Fruit fly (Drosophila melanogaster) whole organism, embryonic: Measurements from ENCODE around the gene ng2.

Experiments
- Ada2b ChIP-seq: fragments of 200-800 bp; sonication (Bioruptor generic); IDR thresholded peaks from 2 replicates; pipeline ENCODE4 v1.3.6; 2022; ENCODE audit warnings: missing biosample characterization, missing genetic modification characterization
- CG1233 ChIP-seq: fragments of 200-800 bp; sonication (Bioruptor generic); optimal IDR thresholded peaks from 4 replicates; lab custom pipeline; 2018; ENCODE audit warnings: missing biosample characterization, mild to moderate bottlenecking, missing genetic modification characterization
- CG13296 ChIP-seq: fragments of 200-800 bp; sonication (Bioruptor generic); optimal IDR thresholded peaks from 3 replicates; lab custom pipeline; 2018; ENCODE audit warnings: missing biosample characterization, mild to moderate bottlenecking, missing genetic modification characterization
- CG13424 ChIP-seq: fragments of 200-800 bp; sonication (Bioruptor generic); optimal IDR thresholded peaks from 2 replicates; lab custom pipeline; 2019; ENCODE audit warnings: missing biosample characterization, mild to moderate bottlenecking, missing genetic modification characterization, moderate library complexity
- CG14441 ChIP-seq: fragments of 200-800 bp; sonication (Bioruptor generic); IDR thresholded peaks from 2 replicates; pipeline ENCODE4 v1.3.6; 2022; ENCODE audit warnings: missing biosample characterization, missing genetic modification characterization
- CG1529 ChIP-seq: fragments of 200-800 bp; sonication (Bioruptor generic); optimal IDR thresholded peaks from 3 replicates; lab custom pipeline; 2018; ENCODE audit warnings: missing biosample characterization, missing genetic modification characterization
- CG16779 ChIP-seq: fragments of 200-800 bp; sonication (Bioruptor generic); IDR thresholded peaks from 2 replicates; pipeline ENCODE4 v1.3.6; 2022; ENCODE audit warnings: missing biosample characterization, missing genetic modification characterization
- CG16815 ChIP-seq: fragments of 200-800 bp; sonication (Bioruptor generic); optimal IDR thresholded peaks from 3 replicates; lab custom pipeline; 2017; ENCODE audit warnings: missing biosample characterization, mild to moderate bottlenecking, missing genetic modification characterization
- CG17912 ChIP-seq: fragments of 200-800 bp; sonication (Bioruptor generic); optimal IDR thresholded peaks from 2 replicates; lab custom pipeline; 2018; ENCODE audit warnings: missing biosample characterization, mild to moderate bottlenecking, missing genetic modification characterization
- CG18764 ChIP-seq: fragments of 200-800 bp; sonication (Bioruptor generic); optimal IDR thresholded peaks from 3 replicates; lab custom pipeline; 2016; ENCODE audit warnings: missing biosample characterization, missing genetic modification characterization
- CG2199 ChIP-seq: fragments of 200-800 bp; sonication (Bioruptor generic); IDR thresholded peaks from 3 replicates; pipeline ENCODE4 v1.3.6; 2022; ENCODE audit warnings: missing biosample characterization, missing genetic modification characterization
- CG3163 ChIP-seq: fragments of 200-800 bp; sonication (Bioruptor generic); optimal IDR thresholded peaks from 3 replicates; lab custom pipeline; 2016; ENCODE audit warnings: missing biosample characterization, missing genetic modification characterization
- CG34224 ChIP-seq: fragments of 200-800 bp; sonication (Bioruptor generic); IDR thresholded peaks from 3 replicates; pipeline ENCODE4 v1.3.6; 2022; ENCODE audit warnings: missing biosample characterization, missing genetic modification characterization; ENCODE audit not compliant: partially characterized antibody
- CG6272 ChIP-seq: fragments of 200-800 bp; sonication (Bioruptor generic); IDR thresholded peaks from 2 replicates; pipeline ENCODE4 v1.3.6; 2022; ENCODE audit warnings: missing biosample characterization, missing genetic modification characterization
- CG7372 ChIP-seq: fragments of 200-800 bp; sonication (Bioruptor generic); IDR thresholded peaks from 2 replicates; pipeline ENCODE4 v1.3.6; 2022; ENCODE audit warnings: missing biosample characterization, missing genetic modification characterization
- CG9817 ChIP-seq: fragments of 200-800 bp; sonication (Bioruptor generic); optimal IDR thresholded peaks from 2 replicates; lab custom pipeline; 2018; ENCODE audit warnings: missing biosample characterization, mild to moderate bottlenecking, missing genetic modification characterization, moderate library complexity
- D19A ChIP-seq: fragments of 200-800 bp; optimal IDR thresholded peaks from 3 replicates; lab custom pipeline; 2019; ENCODE audit warnings: missing biosample characterization, mild to moderate bottlenecking, missing genetic modification characterization, moderate library complexity
- Deaf1 ChIP-seq: fragments of 200-800 bp; optimal IDR thresholded peaks from 3 replicates; lab custom pipeline; 2019; ENCODE audit warnings: missing biosample characterization, mild to moderate bottlenecking, missing genetic modification characterization, moderate library complexity
- Dip3 ChIP-seq: fragments of 200-800 bp; sonication (Bioruptor generic); optimal IDR thresholded peaks from 3 replicates; lab custom pipeline; 2016; ENCODE audit warnings: missing biosample characterization, missing genetic modification characterization
- Drgx ChIP-seq: fragments of 200-800 bp; sonication (Bioruptor generic); IDR thresholded peaks from 2 replicates; pipeline ENCODE4 v1.3.6; 2022; ENCODE audit warnings: missing biosample characterization, missing genetic modification characterization
- ERR ChIP-seq: fragments of 200-800 bp; sonication (Bioruptor generic); optimal IDR thresholded peaks from 2 replicates; lab custom pipeline; 2016; ENCODE audit warnings: missing biosample characterization, missing genetic modification characterization
- Fer3 ChIP-seq: fragments of 200-800 bp; sonication (Bioruptor generic); optimal IDR thresholded peaks from 2 replicates; lab custom pipeline; 2018; ENCODE audit warnings: missing biosample characterization, mild to moderate bottlenecking, missing genetic modification characterization, moderate library complexity
- Gsc ChIP-seq: fragments of 200-800 bp; sonication (Bioruptor generic); IDR thresholded peaks from 2 replicates; pipeline ENCODE4 v1.3.6; 2022; ENCODE audit warnings: missing biosample characterization, missing genetic modification characterization
- H15 ChIP-seq: fragments of 200-800 bp; sonication (Bioruptor generic); IDR thresholded peaks from 3 replicates; pipeline ENCODE4 v1.3.6; 2022; ENCODE audit warnings: missing biosample characterization, missing genetic modification characterization
- HLH54F ChIP-seq: fragments of 200-800 bp; sonication (Bioruptor generic); optimal IDR thresholded peaks from 3 replicates; lab custom pipeline; 2016; ENCODE audit warnings: missing biosample characterization, missing genetic modification characterization
- Hr51 ChIP-seq, 2 experiments: fragments of 200-800 bp; sonication (Bioruptor generic); optimal IDR thresholded peaks; 2 replicates in 1 of 2; 3 replicates in 1 of 2; lab custom pipeline; 2016 to 2018; ENCODE audit warnings: missing biosample characterization in 2 of 2, missing genetic modification characterization in 2 of 2, mild to moderate bottlenecking in 1 of 2, moderate library complexity in 1 of 2
- MTF-1 ChIP-seq: fragments of 200-800 bp; sonication (Bioruptor generic); optimal IDR thresholded peaks from 2 replicates; lab custom pipeline; 2018; ENCODE audit warnings: missing biosample characterization, mild to moderate bottlenecking, missing genetic modification characterization, borderline replicate concordance
- NC2β ChIP-seq: fragments of 200-800 bp; sonication (Bioruptor generic); optimal IDR thresholded peaks from 2 replicates; lab custom pipeline; 2016; ENCODE audit warnings: missing biosample characterization, missing genetic modification characterization
- Poxn ChIP-seq: fragments of 200-800 bp; sonication (Bioruptor generic); IDR thresholded peaks from 2 replicates; pipeline ENCODE4 v1.3.6; 2022; ENCODE audit warnings: missing biosample characterization, missing genetic modification characterization
- Rx ChIP-seq: fragments of 200-800 bp; sonication (Bioruptor generic); IDR thresholded peaks from 2 replicates; pipeline ENCODE4 v1.3.6; 2022; ENCODE audit warnings: missing biosample characterization, missing genetic modification characterization
- Xrp1 ChIP-seq: fragments of 200-800 bp; sonication (Bioruptor generic); IDR thresholded peaks from 2 replicates; pipeline ENCODE4 v1.3.6; 2022; ENCODE audit warnings: missing biosample characterization, missing genetic modification characterization
- bcd ChIP-seq: fragments of 200-800 bp; sonication (Bioruptor generic); optimal IDR thresholded peaks from 2 replicates; lab custom pipeline; 2017; ENCODE audit warnings: missing biosample characterization, mild to moderate bottlenecking, missing genetic modification characterization
- emc ChIP-seq: fragments of 200-800 bp; sonication (Bioruptor generic); optimal IDR thresholded peaks from 2 replicates; lab custom pipeline; 2016; ENCODE audit warnings: missing biosample characterization, missing genetic modification characterization
- hbn ChIP-seq: fragments of 200-800 bp; sonication (Bioruptor generic); IDR thresholded peaks from 2 replicates; pipeline ENCODE4 v1.3.6; 2022; ENCODE audit warnings: missing biosample characterization, missing genetic modification characterization; ENCODE audit not compliant: partially characterized antibody
- hth ChIP-seq: fragments of >200 bp; optimal IDR thresholded peaks from 2 replicates; lab custom pipeline; 2017; ENCODE audit warnings: inconsistent platforms
- kay ChIP-seq: fragments of 200-800 bp; sonication (Bioruptor generic); optimal IDR thresholded peaks from 2 replicates; lab custom pipeline; 2016; ENCODE audit warnings: missing biosample characterization, missing genetic modification characterization
- knrl ChIP-seq: fragments of 200-800 bp; sonication (Bioruptor generic); IDR thresholded peaks from 3 replicates; pipeline ENCODE4 v1.3.6; 2022; ENCODE audit warnings: missing biosample characterization, missing genetic modification characterization; ENCODE audit not compliant: partially characterized antibody
- lmd ChIP-seq: fragments of 200-800 bp; sonication (Bioruptor generic); IDR thresholded peaks from 2 replicates; pipeline ENCODE4 v1.3.6; 2022; ENCODE audit warnings: missing biosample characterization, missing genetic modification characterization
- mirr ChIP-seq: fragments of 200-800 bp; sonication (Bioruptor generic); optimal IDR thresholded peaks from 3 replicates; lab custom pipeline; 2018; ENCODE audit warnings: missing biosample characterization, mild to moderate bottlenecking, missing genetic modification characterization
- nmo ChIP-seq: fragments of 200-800 bp; sonication (Bioruptor generic); optimal IDR thresholded peaks from 2 replicates; lab custom pipeline; 2018; ENCODE audit warnings: missing biosample characterization, mild to moderate bottlenecking, missing genetic modification characterization, moderate library complexity
- pan ChIP-seq, 4 experiments: fragments of >200 bp in 3 of 4; fragments of 200-800 bp in 1 of 4; sonication (Bioruptor generic) in 1 of 4; optimal IDR thresholded peaks in 3 of 4; IDR thresholded peaks in 1 of 4; 2 replicates each; pipeline versions ENCODE4 v1.3.6 to Lab custom; 2017 to 2022; ENCODE audit warnings: missing biosample characterization in 2 of 4, missing genetic modification characterization in 2 of 4, mixed read lengths in 1 of 4
- pb ChIP-seq: fragments of 200-800 bp; sonication (Bioruptor generic); optimal IDR thresholded peaks from 3 replicates; lab custom pipeline; 2016; ENCODE audit warnings: missing biosample characterization, missing genetic modification characterization
- pita ChIP-seq: fragments of 200-800 bp; sonication (Bioruptor generic); optimal IDR thresholded peaks from 2 replicates; lab custom pipeline; 2017; ENCODE audit warnings: missing biosample characterization, mild to moderate bottlenecking, missing genetic modification characterization
- pnt ChIP-seq: fragments of 200-800 bp; sonication (Bioruptor generic); optimal IDR thresholded peaks from 3 replicates; lab custom pipeline; 2016; ENCODE audit warnings: missing biosample characterization, missing genetic modification characterization
- shn ChIP-seq: fragments of 200-800 bp; sonication (Bioruptor generic); optimal IDR thresholded peaks from 3 replicates; lab custom pipeline; 2016; ENCODE audit warnings: missing biosample characterization, missing genetic modification characterization
- tio ChIP-seq: fragments of 200-800 bp; sonication (Bioruptor generic); optimal IDR thresholded peaks from 2 replicates; lab custom pipeline; 2017; ENCODE audit warnings: missing biosample characterization, missing genetic modification characterization, inconsistent platforms
- ttk ChIP-seq: fragments of 200-800 bp; sonication (Bioruptor generic); IDR thresholded peaks from 2 replicates; pipeline ENCODE4 v2.1.2; 2022; ENCODE audit warnings: missing biosample characterization, missing genetic modification characterization
- zen ChIP-seq: fragments of 200-800 bp; sonication (Bioruptor generic); optimal IDR thresholded peaks from 3 replicates; lab custom pipeline; 2018; ENCODE audit warnings: missing biosample characterization, mild to moderate bottlenecking, missing genetic modification characterization, moderate library complexity

The ng2 gene

dm6 chrX:3255569-3256309 is 15.4 kb upstream of the ng2 start (continued):
- no peak for TF ChIP-seq zen
- peak; percentile 94 for TF ChIP-seq Ada2b (GFP tag; lab: Robert Waterston, UW)
- peak; percentile 65 for TF ChIP-seq Gsc (GFP tag; lab: Robert Waterston, UW)
- TF ChIP-seq Xrp1 (GFP tag; lab: Robert Waterston, UW): peak; percentile 90
- TF ChIP-seq CG16779: peak; percentile 77
- TF ChIP-seq CG1233 (GFP tag; lab: Kevin White, UChicago): peak; percentile 95
- TF ChIP-seq Dip3 (GFP tag; lab: Kevin White, UChicago): peak; percentile 94
- peak; percentile 94 for TF ChIP-seq ttk (GFP tag; lab: Robert Waterston, UW)
- TF ChIP-seq HLH54F (GFP tag; lab: Kevin White, UChicago): peak; percentile 94
- no peak for TF ChIP-seq pan (optimal IDR thresholded peaks at IDR 0.05; lab: Kevin White, UChicago)
- TF ChIP-seq pan (GFP tag; optimal IDR thresholded peaks at IDR 0.05 in 1 of 2, IDR thresholded peaks at IDR 0.05 in 1 of 2): peak in 1 of 2 experiments; percentile 93
- no peak; the same call in 1 of the 3 replicates for TF ChIP-seq CG2199 (GFP tag; lab: Robert Waterston, UW)
- TF ChIP-seq H15: peak; percentile 87
- TF ChIP-seq Drgx: peak; percentile 92
- TF ChIP-seq CG7372 (GFP tag; lab: Robert Waterston, UW): peak; percentile 91
- TF ChIP-seq CG1529 (GFP tag; lab: Kevin White, UChicago): peak; percentile 91
- TF ChIP-seq Fer3 (tag; lab: Kevin White, UChicago): peak; percentile 95
- peak; percentile 97 for TF ChIP-seq CG13296
- TF ChIP-seq Deaf1: peak; percentile 69
- peak; percentile 87 for TF ChIP-seq pb (GFP tag; lab: Kevin White, UChicago)
- peak; percentile 92 for TF ChIP-seq nmo
- no peak for TF ChIP-seq CG34224 (GFP tag; lab: Robert Waterston, UW)
- peak; percentile 88 for TF ChIP-seq CG6272 (GFP tag; lab: Robert Waterston, UW)
- TF ChIP-seq CG17912 (GFP tag; lab: Kevin White, UChicago): peak; percentile 58
- peak; percentile 63 for TF ChIP-seq Rx
- peak; percentile 84 for TF ChIP-seq D19A (tag; lab: Kevin White, UChicago)
- TF ChIP-seq ERR (GFP tag; lab: Kevin White, UChicago): peak; percentile 79
- TF ChIP-seq CG9817 (tag; lab: Kevin White, UChicago): peak; percentile 92
- TF ChIP-seq CG3163: peak; percentile 83
- peak; percentile 71 for TF ChIP-seq pnt (GFP tag; lab: Kevin White, UChicago)
- TF ChIP-seq mirr (GFP tag; lab: Kevin White, UChicago): peak; percentile 43
- TF ChIP-seq kay (GFP tag; lab: Kevin White, UChicago): peak; percentile 74
- no peak for TF ChIP-seq hth (lab: Kevin White, UChicago)
- TF ChIP-seq CG14441 (GFP tag; lab: Robert Waterston, UW): peak; percentile 90
- peak; percentile 52 for TF ChIP-seq MTF-1 (GFP tag; lab: Kevin White, UChicago)
- no peak for TF ChIP-seq pita (GFP tag; lab: Kevin White, UChicago)
- TF ChIP-seq CG16815 (GFP tag; lab: Kevin White, UChicago): peak; percentile 92
- peak; percentile 96 for TF ChIP-seq CG13424 (tag; lab: Kevin White, UChicago)
- peak; percentile 96 for TF ChIP-seq lmd (GFP tag; lab: Robert Waterston, UW)
- peak; percentile 93 for TF ChIP-seq emc (GFP tag; lab: Kevin White, UChicago)
- peak; percentile 96 for TF ChIP-seq tio (GFP tag; lab: Kevin White, UChicago)
- peak; percentile 92 for TF ChIP-seq CG18764 (GFP tag; lab: Kevin White, UChicago)
- TF ChIP-seq Poxn (GFP tag; lab: Robert Waterston, UW): peak; percentile 85
- TF ChIP-seq knrl: peak; percentile 33; the same call in 2 of the 3 replicates
- TF ChIP-seq bcd (GFP tag; lab: Kevin White, UChicago): peak; percentile 97
- TF ChIP-seq Hr51 (GFP tag; optimal IDR thresholded peaks at IDR 0.05; lab: Kevin White, UChicago): peak; percentile 92 to 98
- peak; percentile 93 for TF ChIP-seq shn (GFP tag; lab: Kevin White, UChicago)
- peak; percentile 87 for TF ChIP-seq NC2β
- no peak for TF ChIP-seq hbn (GFP tag; lab: Robert Waterston, UW)
